Worm (Caenorhabditis elegans) whole organism, early embryonic: Measurements from ENCODE around the gene F41E6.12.

Experiments
- B0310.2 ChIP-seq: sonication (generic microtip); optimal IDR thresholded peaks from 2 replicates; lab custom pipeline; 2016; ENCODE audit warnings: mild to moderate bottlenecking, missing genetic modification characterization, missing compliant biosample characterization
- F13C5.2 ChIP-seq: sonication (generic microtip); optimal IDR thresholded peaks from 2 replicates; lab custom pipeline; 2017; ENCODE audit warnings: mild to moderate bottlenecking, missing genetic modification characterization, inconsistent platforms, missing compliant biosample characterization
- aly-1 ChIP-seq: sonication (generic microtip); optimal IDR thresholded peaks from 2 replicates; lab custom pipeline; 2016; ENCODE audit warnings: missing genetic modification characterization, missing compliant biosample characterization
- ama-1 ChIP-seq: fragments of 150-350 bp; optimal IDR thresholded peaks from 2 replicates; lab custom pipeline; 2014
- ceh-13 ChIP-seq: fragments of 200-800 bp; sonication (Bioruptor generic); optimal IDR thresholded peaks from 2 replicates; lab custom pipeline; 2018; ENCODE audit warnings: mild to moderate bottlenecking, missing genetic modification characterization, missing compliant biosample characterization
- ceh-36 ChIP-seq: sonication (generic microtip); optimal IDR thresholded peaks from 2 replicates; lab custom pipeline; 2016; ENCODE audit warnings: missing genetic modification characterization, inconsistent platforms, missing compliant biosample characterization
- ets-7 ChIP-seq: sonication (generic microtip); optimal IDR thresholded peaks from 2 replicates; lab custom pipeline; 2016; ENCODE audit warnings: missing genotype, missing genetic modification characterization, missing compliant biosample characterization
- flt-1 ChIP-seq: fragments of 200-800 bp; sonication (Bioruptor generic); IDR thresholded peaks from 2 replicates; pipeline ENCODE4 v1.3.6; 2022; ENCODE audit warnings: missing genetic modification characterization, missing compliant biosample characterization
- hmbx-1 ChIP-seq: sonication (generic microtip); optimal IDR thresholded peaks from 2 replicates; lab custom pipeline; 2016; ENCODE audit warnings: mild to moderate bottlenecking, missing genetic modification characterization, missing compliant biosample characterization
- hmg-4 ChIP-seq: fragments of 200-800 bp; sonication (Bioruptor generic); optimal IDR thresholded peaks from 2 replicates; lab custom pipeline; 2018; ENCODE audit warnings: mild to moderate bottlenecking, missing genetic modification characterization, missing compliant biosample characterization
- hnd-1 ChIP-seq: sonication (generic microtip); optimal IDR thresholded peaks from 2 replicates; lab custom pipeline; 2016; ENCODE audit warnings: missing genetic modification characterization, missing compliant biosample characterization
- pes-1 ChIP-seq: fragments of 200-800 bp; sonication (Bioruptor generic); IDR thresholded peaks from 2 replicates; pipeline ENCODE4 v1.3.6; 2022; ENCODE audit warnings: missing genetic modification reagents, missing genetic modification characterization, missing compliant biosample characterization
- scrt-1 ChIP-seq: fragments of 200-800 bp; sonication (Bioruptor generic); IDR thresholded peaks from 2 replicates; pipeline ENCODE4 v1.3.6; 2022; ENCODE audit warnings: missing genetic modification characterization, missing compliant biosample characterization
- sea-1 ChIP-seq: fragments of 200-800 bp; sonication (Bioruptor generic); conservative IDR thresholded peaks from 2 replicates; pipeline ENCODE4 v1.3.6; 2022; ENCODE audit warnings: missing genetic modification characterization, missing compliant biosample characterization
- tbx-11 ChIP-seq: fragments of 200-800 bp; sonication (Bioruptor generic); IDR thresholded peaks from 2 replicates; pipeline ENCODE4 v1.3.6; 2022; ENCODE audit warnings: missing genetic modification characterization, missing compliant biosample characterization
- tbx-37 ChIP-seq: fragments of 200-800 bp; sonication (Bioruptor generic); conservative IDR thresholded peaks from 2 replicates; pipeline ENCODE4 v1.3.6; 2022; ENCODE audit warnings: missing genetic modification reagents, missing genetic modification characterization, missing compliant biosample characterization
- tra-4 ChIP-seq: sonication (generic microtip); optimal IDR thresholded peaks from 2 replicates; lab custom pipeline; 2017; ENCODE audit warnings: missing genetic modification characterization, missing compliant biosample characterization

Gene F41E6.12

ce11 chrV:8618738-8619137 is 10.2 kb downstream of the F41E6.12 start, which contains the start of gene grd-5:
Gene grd-5, plus strand, starts transcription at chrV:8619032.
- TF ChIP-seq B0310.2 (tag; lab: Kevin White, UChicago) (no peak), scrt-1 (no peak), sea-1 (GFP tag; lab: Robert Waterston, UW) (no peak), ceh-13 (GFP tag; lab: Kevin White, UChicago) (no peak), ets-7 (tag; lab: Kevin White, UChicago) (no peak), hnd-1 (tag; lab: Kevin White, UChicago) (no peak), hmbx-1 (tag; lab: Kevin White, UChicago) (no peak), tbx-11 (GFP tag; lab: Robert Waterston, UW) (no peak), tbx-37 (no peak), ceh-36 (tag; lab: Kevin White, UChicago) (no peak), aly-1 (tag; lab: Kevin White, UChicago) (no peak), flt-1 (GFP tag; lab: Robert Waterston, UW) (no peak), F13C5.2 (tag; lab: Kevin White, UChicago) (no peak), pes-1 (GFP tag; lab: Robert Waterston, UW) (no peak), hmg-4 (GFP tag; lab: Kevin White, UChicago) (no peak), ama-1 (lab: Kevin White, UChicago) (no peak), tra-4 (tag; lab: Kevin White, UChicago) (no peak)

- TF ChIP-seq pes-1 (GFP tag; lab: Robert Waterston, UW): no peak
- TF ChIP-seq hmg-4 (GFP tag; lab: Kevin White, UChicago): no peak
- no peak for TF ChIP-seq F13C5.2 (tag; lab: Kevin White, UChicago)
- no peak for TF ChIP-seq ceh-13 (GFP tag; lab: Kevin White, UChicago)
- TF ChIP-seq ets-7 (tag; lab: Kevin White, UChicago): no peak
- no peak for TF ChIP-seq ceh-36 (tag; lab: Kevin White, UChicago)
- no peak for TF ChIP-seq tra-4 (tag; lab: Kevin White, UChicago)
Measured at ce11 chrV:8615711-8616110, 13.2 kb downstream of the F41E6.12 start.

DNA sequence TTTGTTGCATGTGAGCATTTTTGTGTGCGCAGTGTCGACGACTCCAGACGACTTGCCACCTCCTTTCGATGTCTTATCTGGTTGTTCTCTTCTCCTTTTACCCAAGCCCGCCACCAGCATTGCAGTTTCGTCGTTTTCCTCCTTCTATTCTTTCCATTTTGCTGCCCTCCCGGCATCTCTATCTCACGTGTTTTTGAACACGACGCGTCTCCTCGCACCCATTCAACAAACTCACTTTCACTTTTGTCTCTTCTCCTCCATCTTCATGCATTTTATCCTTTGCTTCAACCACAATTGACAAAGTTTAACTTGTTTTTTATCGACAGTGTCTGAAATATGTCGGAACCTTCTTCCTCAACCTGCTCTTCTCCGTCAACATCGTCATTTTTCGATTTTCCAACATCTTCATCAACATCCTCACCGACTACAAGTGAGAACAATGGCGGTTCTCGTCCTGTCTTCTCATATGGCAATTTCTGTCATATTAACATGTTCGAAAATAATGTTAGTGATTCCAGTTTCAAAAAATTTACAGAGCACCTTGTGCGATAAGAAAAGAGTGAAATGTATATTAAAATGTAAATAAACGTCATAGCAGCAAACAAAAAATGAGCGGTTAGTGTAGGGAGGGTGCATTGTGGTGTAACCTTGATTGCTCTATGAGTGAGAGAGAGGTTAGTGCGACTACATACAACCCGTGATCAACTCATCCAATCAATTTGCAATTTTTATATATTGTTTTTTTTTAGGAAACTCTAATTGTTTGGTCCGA is 18.1 kb downstream of the F41E6.12 start, which contains the start of gene fip-4:
fip-4 (minus strand) TSS at position 636 of the 772 bp plus-strand sequence.
- no peak for TF ChIP-seq tbx-11 (GFP tag; lab: Robert Waterston, UW)
- TF ChIP-seq pes-1 (GFP tag; lab: Robert Waterston, UW): no peak
- TF ChIP-seq B0310.2 (tag; lab: Kevin White, UChicago): no peak
- TF ChIP-seq ceh-36 (tag; lab: Kevin White, UChicago): no peak
- no peak for TF ChIP-seq ceh-13 (GFP tag; lab: Kevin White, UChicago)
- TF ChIP-seq tra-4 (tag; lab: Kevin White, UChicago): no peak
- no peak for TF ChIP-seq tbx-37
- no peak for TF ChIP-seq flt-1 (GFP tag; lab: Robert Waterston, UW)
- TF ChIP-seq ama-1 (lab: Kevin White, UChicago): no peak
- TF ChIP-seq sea-1 (GFP tag; lab: Robert Waterston, UW): no peak
- TF ChIP-seq ets-7 (tag; lab: Kevin White, UChicago): no peak
- no peak for TF ChIP-seq F13C5.2 (tag; lab: Kevin White, UChicago)
- no peak for TF ChIP-seq hmg-4 (GFP tag; lab: Kevin White, UChicago)
- no peak for TF ChIP-seq hnd-1 (tag; lab: Kevin White, UChicago)
- TF ChIP-seq hmbx-1 (tag; lab: Kevin White, UChicago): no peak
- TF ChIP-seq aly-1 (tag; lab: Kevin White, UChicago): no peak
- no peak for TF ChIP-seq scrt-1

ce11 chrV:8609776-8610529 is 19.0 kb downstream of the F41E6.12 start:
- TF ChIP-seq aly-1 (tag; lab: Kevin White, UChicago) (peak; percentile 18), scrt-1 (no peak), B0310.2 (tag; lab: Kevin White, UChicago) (peak; percentile 28)

DNA sequence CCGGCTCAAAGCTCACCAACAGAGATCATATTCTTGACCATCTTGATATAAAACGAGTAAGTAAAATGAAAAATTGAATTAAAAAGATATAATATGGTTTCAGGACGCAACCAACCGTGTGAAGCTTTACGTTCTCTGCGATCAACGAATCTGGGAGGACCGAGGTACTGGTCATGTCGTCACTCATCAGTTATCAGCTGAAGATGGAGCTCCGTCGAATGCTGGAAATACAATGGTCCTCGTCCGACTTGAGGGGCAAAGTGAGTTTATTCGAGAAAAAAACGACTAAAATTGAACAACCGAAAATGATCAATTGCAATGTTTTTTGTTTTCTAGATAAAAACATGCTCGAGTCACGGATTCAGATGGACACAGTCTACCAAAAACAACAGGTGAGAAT is 20.4 kb downstream of the F41E6.12 start:
- TF ChIP-seq ama-1 (lab: Kevin White, UChicago) (no peak), B0310.2 (tag; lab: Kevin White, UChicago) (no peak), F13C5.2 (tag; lab: Kevin White, UChicago) (no peak), ceh-13 (GFP tag; lab: Kevin White, UChicago) (no peak)

- no peak for TF ChIP-seq ama-1 (lab: Kevin White, UChicago)
- no peak for TF ChIP-seq tra-4 (tag; lab: Kevin White, UChicago)
- no peak for TF ChIP-seq flt-1 (GFP tag; lab: Robert Waterston, UW)
- no peak for TF ChIP-seq hmbx-1 (tag; lab: Kevin White, UChicago)
- no peak for TF ChIP-seq ets-7 (tag; lab: Kevin White, UChicago)
- TF ChIP-seq tbx-37: no peak
- TF ChIP-seq ceh-36 (tag; lab: Kevin White, UChicago): no peak
- no peak for TF ChIP-seq ceh-13 (GFP tag; lab: Kevin White, UChicago)
- no peak for TF ChIP-seq hnd-1 (tag; lab: Kevin White, UChicago)
Measured at ce11 chrV:8607353-8607850, 21.5 kb downstream of the F41E6.12 start, which contains the start of gene smk-1. Gene smk-1, plus strand, starts transcription at chrV:8607800.
